Fruit fly (Drosophila melanogaster): ENCODE results near the gene CG46394.

Gene CG46394

DNA sequence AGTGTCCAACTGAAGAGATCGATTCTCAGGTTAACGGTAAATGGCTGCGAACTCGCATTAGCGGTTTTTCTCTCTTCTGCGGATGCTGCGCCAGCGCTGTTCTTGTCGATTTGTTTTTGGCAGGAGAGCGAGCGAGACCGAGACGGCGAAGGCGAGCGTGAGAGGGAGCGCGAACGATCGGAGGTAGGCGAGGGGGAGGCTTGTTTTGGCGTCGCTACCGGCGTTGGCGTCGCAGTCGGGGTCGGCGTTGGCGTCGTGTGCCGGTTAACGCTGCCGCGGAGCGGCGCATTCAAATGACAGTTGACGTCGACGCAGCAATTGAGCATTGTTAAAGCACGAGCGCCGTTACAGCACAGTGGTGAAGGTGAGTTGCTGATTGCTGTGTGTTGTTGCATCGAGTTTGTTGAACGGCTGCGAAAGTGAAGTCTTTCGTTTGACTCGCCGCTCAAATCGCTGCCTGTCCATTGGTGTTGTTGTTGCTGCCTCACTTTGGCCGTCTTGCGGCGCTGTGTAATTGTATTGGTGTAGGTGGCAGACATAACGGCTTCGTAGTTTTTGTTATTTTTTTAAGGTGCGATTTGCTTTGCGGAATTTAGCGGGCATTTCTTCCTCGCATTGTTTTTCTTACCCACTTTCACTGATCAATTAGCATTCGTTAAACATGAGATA, 13.2 kb upstream of the CG46394 start (continued):
- TF ChIP-seq CG12071 (GFP tag; optimal IDR thresholded peaks at IDR 0.05) (no peak), CG6254 (GFP tag; optimal IDR thresholded peaks at IDR 0.05) (no peak), salm (tag; optimal IDR thresholded peaks at IDR 0.05) (no peak), chinmo (GFP tag; IDR thresholded peaks at IDR 0.05; ENCODE audit: partially characterized antibody) (peak; percentile 92), Stat92E (GFP tag; optimal IDR thresholded peaks at IDR 0.05) (peak in 1 of 3 experiments; percentile 43), CG3995 (GFP tag; optimal IDR thresholded peaks at IDR 0.05) (no peak), Mad (GFP tag; optimal IDR thresholded peaks at IDR 0.05) (no peak), CG32772 (GFP tag; IDR thresholded peaks at IDR 0.05) (no peak), btn (GFP tag; optimal IDR thresholded peaks at IDR 0.05) (no peak), CG4282 (GFP tag; optimal IDR thresholded peaks at IDR 0.05) (no peak), CG32532 (GFP tag; IDR thresholded peaks at IDR 0.05) (peak; percentile 28; the same call in 1 of the 2 replicates), CG5245 (GFP tag; optimal IDR thresholded peaks at IDR 0.05) (no peak), CG11093 (GFP tag; IDR thresholded peaks at IDR 0.05) (no peak), CG4328 (GFP tag; optimal IDR thresholded peaks at IDR 0.05) (no peak), Opbp (GFP tag; IDR thresholded peaks at IDR 0.05; ENCODE audit: partially characterized antibody) (no peak), CG5180 (GFP tag; optimal IDR thresholded peaks at IDR 0.05) (no peak), mirr (GFP tag; optimal IDR thresholded peaks at IDR 0.05) (no peak), bab2 (GFP tag; optimal IDR thresholded peaks at IDR 0.05) (no peak), ERR (GFP tag; optimal IDR thresholded peaks at IDR 0.05) (no peak), CG34422 (GFP tag; IDR thresholded peaks at IDR 0.05) (peak; percentile 76; the same call in 1 of the 3 replicates), h (optimal IDR thresholded peaks at IDR 0.05) (no peak), unpg (GFP tag; optimal IDR thresholded peaks at IDR 0.05) (no peak), CG6791 (GFP tag; IDR thresholded peaks at IDR 0.05; ENCODE audit: partially characterized antibody) (peak; percentile 63; the same call in 1 of the 3 replicates), CG15601 (tag; optimal IDR thresholded peaks at IDR 0.05) (no peak), D19B (GFP tag; optimal IDR thresholded peaks at IDR 0.05) (no peak), schlank (tag; optimal IDR thresholded peaks at IDR 0.05) (no peak), Doc2 (GFP tag; IDR thresholded peaks at IDR 0.05) (no peak), Oli (tag; optimal IDR thresholded peaks at IDR 0.05) (no peak), Doc3 (GFP tag; IDR thresholded peaks at IDR 0.05; ENCODE audit: partially characterized antibody) (0 out of 3 replicates have a peak, but pooled peaks have one; percentile 45), CG10274 (GFP tag; optimal IDR thresholded peaks at IDR 0.05) (no peak), sisA (GFP tag; IDR thresholded peaks at IDR 0.05) (no peak), sd (tag; optimal IDR thresholded peaks at IDR 0.05) (peak; percentile 5), CG10431 (GFP tag; optimal IDR thresholded peaks at IDR 0.05) (no peak), CG14860 (GFP tag; IDR thresholded peaks at IDR 0.05; ENCODE audit: partially characterized antibody) (no peak), Dp (GFP tag; optimal IDR thresholded peaks at IDR 0.05) (no peak), CG11723 (GFP tag; optimal IDR thresholded peaks at IDR 0.05) (no peak), D (optimal IDR thresholded peaks at IDR 0.05) (peak; percentile 68), D (GFP tag; optimal IDR thresholded peaks at IDR 0.05) (no peak), Nf-YB (GFP tag; optimal IDR thresholded peaks at IDR 0.05) (no peak), HLHmδ (GFP tag; optimal IDR thresholded peaks at IDR 0.05) (peak; percentile 26), Hr78 (GFP tag; optimal IDR thresholded peaks at IDR 0.05) (peak in 1 of 2 experiments; percentile 92), caup (GFP tag; optimal IDR thresholded peaks at IDR 0.05; ENCODE audit: severe bottlenecking) (no peak), CG34376 (GFP tag; optimal IDR thresholded peaks at IDR 0.05) (no peak), gce (GFP tag; IDR thresholded peaks at IDR 0.05) (peak; percentile 36; the same call in 1 of the 3 replicates), jumu (GFP tag; optimal IDR thresholded peaks at IDR 0.05) (no peak), CG34224 (GFP tag; IDR thresholded peaks at IDR 0.05; ENCODE audit: partially characterized antibody) (0 out of 3 replicates have a peak, but pooled peaks have one; percentile 20), CG8089 (GFP tag; optimal IDR thresholded peaks at IDR 0.05) (no peak), dmrt99B (tag; optimal IDR thresholded peaks at IDR 0.05) (no peak)

All from whole organism, embryonic.